Fruit fly (Drosophila melanogaster): ENCODE data around the gene Coq3.

The Coq3 gene

dm6 chr2L:21149053-21149452, 9.4 kb downstream of the Coq3 start (continued):
- no peak for TF ChIP-seq ftz-f1 (GFP tag; optimal IDR thresholded peaks at IDR 0.05)
- TF ChIP-seq CG8388 (GFP tag; optimal IDR thresholded peaks at IDR 0.05) = peak; percentile 45
- TF ChIP-seq Elba2 (GFP tag; optimal IDR thresholded peaks at IDR 0.05) = no peak
- no peak for TF ChIP-seq Tbp (GFP tag; optimal IDR thresholded peaks at IDR 0.05)
- TF ChIP-seq al (GFP tag; IDR thresholded peaks at IDR 0.05) = peak; percentile 58
- TF ChIP-seq h (optimal IDR thresholded peaks at IDR 0.05) = no peak
- TF ChIP-seq CG1792 (GFP tag; optimal IDR thresholded peaks at IDR 0.05) = no peak
- no peak for TF ChIP-seq insv (GFP tag; optimal IDR thresholded peaks at IDR 0.05)
- peak; percentile 13 for TF ChIP-seq CG3281 (GFP tag; optimal IDR thresholded peaks at IDR 0.05)
- peak; percentile 52 for TF ChIP-seq CG6854 (GFP tag; optimal IDR thresholded peaks at IDR 0.05)
- TF ChIP-seq CG3726 (GFP tag; IDR thresholded peaks at IDR 0.05) = no peak
- TF ChIP-seq CG17829 (tag; optimal IDR thresholded peaks at IDR 0.05) = peak; percentile 63
- peak; percentile 72 for TF ChIP-seq CG6791 (GFP tag; IDR thresholded peaks at IDR 0.05; ENCODE audit: partially characterized antibody)
- peak; percentile 55 for TF ChIP-seq phol (tag; optimal IDR thresholded peaks at IDR 0.05)
- no peak for TF ChIP-seq emc (GFP tag; optimal IDR thresholded peaks at IDR 0.05)
- TF ChIP-seq E2f1 (GFP tag; IDR thresholded peaks at IDR 0.05) = peak; percentile 60
- TF ChIP-seq gce (GFP tag; IDR thresholded peaks at IDR 0.05) = 0 out of 3 replicates have a peak, but pooled peaks have one; percentile 38
- no peak for TF ChIP-seq H2.0 (GFP tag; IDR thresholded peaks at IDR 0.05)
- TF ChIP-seq CG15011 (GFP tag; optimal IDR thresholded peaks at IDR 0.05) = no peak
- peak; percentile 3 for TF ChIP-seq zen (tag; optimal IDR thresholded peaks at IDR 0.05)
- peak; percentile 35 for TF ChIP-seq fd96Cb (tag; optimal IDR thresholded peaks at IDR 0.05)
- no peak for TF ChIP-seq cg (GFP tag; optimal IDR thresholded peaks at IDR 0.05)
- TF ChIP-seq D19B (GFP tag; optimal IDR thresholded peaks at IDR 0.05) = no peak
- TF ChIP-seq CG15696 (tag; optimal IDR thresholded peaks at IDR 0.05) = peak; percentile 28
- peak; percentile 58; the same call in 1 of the 3 replicates for TF ChIP-seq CG34422 (GFP tag; IDR thresholded peaks at IDR 0.05)
- peak; percentile 54; the same call in 1 of the 2 replicates for TF ChIP-seq stc (GFP tag; IDR thresholded peaks at IDR 0.05)
- TF ChIP-seq CG3407 (GFP tag; optimal IDR thresholded peaks at IDR 0.05) = no peak
- no peak for TF ChIP-seq NK7.1 (GFP tag; optimal IDR thresholded peaks at IDR 0.05)
- TF ChIP-seq CG3163 (GFP tag; optimal IDR thresholded peaks at IDR 0.05) = no peak
- TF ChIP-seq CG1603 (tag; optimal IDR thresholded peaks at IDR 0.05) = peak; percentile 63
- TF ChIP-seq bigmax (GFP tag; optimal IDR thresholded peaks at IDR 0.05) = no peak
- TF ChIP-seq Eip74EF (GFP tag; optimal IDR thresholded peaks at IDR 0.05) = peak in 1 of 2 experiments; percentile 48
- TF ChIP-seq CG4854 (GFP tag; optimal IDR thresholded peaks at IDR 0.05) = no peak
- no peak for TF ChIP-seq pb (GFP tag; optimal IDR thresholded peaks at IDR 0.05)
- peak; percentile 75 for TF ChIP-seq Dll (GFP tag; IDR thresholded peaks at IDR 0.05; ENCODE audit: partially characterized antibody)
- TF ChIP-seq CG10543 (GFP tag; optimal IDR thresholded peaks at IDR 0.05) = no peak
- peak; percentile 90 for TF ChIP-seq GATAe (GFP tag; conservative IDR thresholded peaks at IDR 0.05)
- no peak for TF ChIP-seq jing (GFP tag; optimal IDR thresholded peaks at IDR 0.05)
- TF ChIP-seq usp (GFP tag; optimal IDR thresholded peaks at IDR 0.05) = no peak
- TF ChIP-seq CrebB (tag; optimal IDR thresholded peaks at IDR 0.05) = no peak
- TF ChIP-seq disco-r (GFP tag; optimal IDR thresholded peaks at IDR 0.05) = no peak
- peak; percentile 16 for TF ChIP-seq Camta (GFP tag; optimal IDR thresholded peaks at IDR 0.05)
- peak; percentile 31 for TF ChIP-seq slou (GFP tag; optimal IDR thresholded peaks at IDR 0.05)
- peak; percentile 66 for TF ChIP-seq CoRest (tag; optimal IDR thresholded peaks at IDR 0.05)
- no peak for TF ChIP-seq dan (GFP tag; IDR thresholded peaks at IDR 0.05)
- no peak for TF ChIP-seq hth (optimal IDR thresholded peaks at IDR 0.05)
- no peak for TF ChIP-seq rib (GFP tag; IDR thresholded peaks at IDR 0.05)
- TF ChIP-seq CG18476 (GFP tag; optimal IDR thresholded peaks at IDR 0.05) = peak; percentile 7
- TF ChIP-seq CG11093 (GFP tag; IDR thresholded peaks at IDR 0.05) = no peak
- TF ChIP-seq ab (GFP tag; optimal IDR thresholded peaks at IDR 0.05) = no peak
- TF ChIP-seq Ada2b (GFP tag; IDR thresholded peaks at IDR 0.05) = peak; percentile 55
- no peak for TF ChIP-seq CG17802 (tag; optimal IDR thresholded peaks at IDR 0.05)

All from whole organism, embryonic.